Worm (Caenorhabditis elegans) whole organism, young adult: Measurements from ENCODE around the gene pgp-4.

Experiments
- B0261.1 ChIP-seq: sonication (generic microtip); optimal IDR thresholded peaks from 2 replicates; lab custom pipeline; 2016; ENCODE audit warnings: mild to moderate bottlenecking, missing genetic modification characterization, moderate library complexity, missing compliant biosample characterization
- F49E8.2 ChIP-seq: sonication (generic microtip); optimal IDR thresholded peaks from 3 replicates; lab custom pipeline; 2017; ENCODE audit warnings: missing genetic modification characterization, mild to moderate bottlenecking, missing compliant biosample characterization, antibody characterized with exemption, moderate library complexity; ENCODE audit not compliant: insufficient read depth
- T26A5.8 ChIP-seq: sonication (generic microtip); optimal IDR thresholded peaks from 2 replicates; lab custom pipeline; 2016; ENCODE audit warnings: missing genetic modification characterization, missing compliant biosample characterization
- Y79H2A.3 ChIP-seq: fragments of 200-800 bp; sonication (Bioruptor generic); conservative IDR thresholded peaks from 2 replicates; pipeline ENCODE4 v1.3.6; 2022; ENCODE audit warnings: missing genetic modification reagents, missing genetic modification characterization, missing compliant biosample characterization
- attf-6 ChIP-seq: fragments of 200-800 bp; sonication (Bioruptor generic); IDR thresholded peaks from 2 replicates; pipeline ENCODE4 v1.3.6; 2022; ENCODE audit warnings: missing genetic modification reagents, missing genetic modification characterization, missing compliant biosample characterization
- bed-2 ChIP-seq: fragments of 200-800 bp; sonication (Bioruptor generic); IDR thresholded peaks from 2 replicates; pipeline ENCODE4 v1.3.6; 2022; ENCODE audit warnings: missing genetic modification reagents, missing genetic modification characterization, missing compliant biosample characterization
- ceh-91 ChIP-seq: fragments of 200-800 bp; sonication (Bioruptor generic); IDR thresholded peaks from 2 replicates; pipeline ENCODE4 v1.3.6; 2022; ENCODE audit warnings: missing genetic modification reagents, missing genetic modification characterization, missing compliant biosample characterization
- him-1 ChIP-seq: sonication (generic microtip); optimal IDR thresholded peaks from 2 replicates; lab custom pipeline; 2016; ENCODE audit warnings: missing genotype, missing genetic modification reagents, missing genetic modification characterization, missing compliant biosample characterization
- nfya-1 ChIP-seq: sonication (generic microtip); optimal IDR thresholded peaks from 2 replicates; lab custom pipeline; 2017; ENCODE audit warnings: antibody characterized with exemption, missing compliant biosample characterization, missing genetic modification characterization, borderline replicate concordance; ENCODE audit not compliant: insufficient read depth
- nhr-90 ChIP-seq: sonication (generic microtip); optimal IDR thresholded peaks from 2 replicates; lab custom pipeline; 2016; ENCODE audit warnings: missing genotype, mild to moderate bottlenecking, missing genetic modification characterization, missing compliant biosample characterization
- pha-4 ChIP-seq: fragments of 150-350 bp; sonication (generic microtip); optimal IDR thresholded peaks from 2 replicates; lab custom pipeline; 2014; ENCODE audit warnings: missing biosample characterization, missing genetic modification reagents, missing genetic modification characterization
- sea-2 ChIP-seq: fragments of 200-800 bp; sonication (Bioruptor generic); IDR thresholded peaks from 2 replicates; pipeline ENCODE4 v1.3.6; 2022; ENCODE audit warnings: missing genetic modification characterization, missing compliant biosample characterization
- snpc-1.1 ChIP-seq: sonication (generic microtip); optimal IDR thresholded peaks from 2 replicates; lab custom pipeline; 2017; ENCODE audit warnings: missing genetic modification characterization, mild to moderate bottlenecking, missing compliant biosample characterization, antibody characterized with exemption, moderate library complexity, missing genotype, missing genetic modification reagents; ENCODE audit not compliant: insufficient read depth
- ztf-25 ChIP-seq: fragments of 200-800 bp; sonication (Bioruptor generic); IDR thresholded peaks from 2 replicates; pipeline ENCODE4 v1.3.6; 2022; ENCODE audit warnings: missing genetic modification reagents, missing genetic modification characterization, missing compliant biosample characterization

DNA sequence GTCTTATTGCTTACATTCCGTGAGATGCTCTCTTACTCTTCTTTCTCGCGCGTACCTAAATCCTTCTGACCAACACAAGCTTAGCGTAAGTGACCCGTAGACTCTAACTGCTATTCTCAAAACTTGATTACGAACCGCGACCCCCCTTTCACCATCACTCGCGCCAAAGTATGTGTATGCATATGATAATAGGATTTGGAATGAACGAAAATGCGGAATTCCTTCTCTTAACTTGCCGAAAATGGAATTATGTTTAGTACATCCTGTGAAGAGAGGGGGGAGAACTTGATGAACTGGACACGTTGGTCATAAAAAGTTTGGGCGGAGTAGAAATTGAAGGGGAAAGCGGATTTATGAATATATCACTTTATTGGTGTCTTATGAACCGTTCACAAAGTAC, 29.3 kb downstream of the pgp-4 start:
- no peak for TF ChIP-seq pha-4
- no peak for TF ChIP-seq ztf-25 (GFP tag; lab: Robert Waterston, UW)
- no peak for TF ChIP-seq B0261.1 (tag; lab: Kevin White, UChicago)
- TF ChIP-seq attf-6 (GFP tag; lab: Robert Waterston, UW): no peak
- no peak for TF ChIP-seq F49E8.2 (tag; lab: Kevin White, UChicago)
- TF ChIP-seq ceh-91 (GFP tag; lab: Robert Waterston, UW): no peak
- TF ChIP-seq bed-2 (GFP tag; lab: Robert Waterston, UW): no peak
- TF ChIP-seq Y79H2A.3: no peak
- TF ChIP-seq nhr-90: no peak
- TF ChIP-seq sea-2: no peak
- no peak for TF ChIP-seq snpc-1.1
- no peak for TF ChIP-seq him-1 (tag; lab: Kevin White, UChicago)
- TF ChIP-seq nfya-1 (tag; lab: Kevin White, UChicago): no peak
- TF ChIP-seq T26A5.8 (tag; lab: Kevin White, UChicago): no peak
